Fruit fly (Drosophila melanogaster): ENCODE measurements around the gene Sry-beta.

Gene Sry-beta

dm6 chr3R:30076088-30076487 is 36.6 kb downstream of the Sry-beta start (continued):
- TF ChIP-seq CG11696 (GFP tag; IDR thresholded peaks at IDR 0.05) (no peak), CG6689 (GFP tag; IDR thresholded peaks at IDR 0.05) (0 out of 2 replicates have a peak, but pooled peaks have one; percentile 25), fd96Cb (tag; optimal IDR thresholded peaks at IDR 0.05) (peak; percentile 22), CG15479 (GFP tag; optimal IDR thresholded peaks at IDR 0.05) (no peak), lbe (GFP tag; optimal IDR thresholded peaks at IDR 0.05) (no peak), pnt (GFP tag; optimal IDR thresholded peaks at IDR 0.05) (peak; percentile 17), Ptx1 (GFP tag; IDR thresholded peaks at IDR 0.05) (0 out of 2 replicates have a peak, but pooled peaks have one; percentile 14), Optix (GFP tag; IDR thresholded peaks at IDR 0.05) (no peak), D (optimal IDR thresholded peaks at IDR 0.05) (no peak), D (GFP tag; optimal IDR thresholded peaks at IDR 0.05) (peak; percentile 8), HLH3B (GFP tag; IDR thresholded peaks at IDR 0.05) (peak; percentile 40; the same call in 1 of the 2 replicates), CG31441 (GFP tag; IDR thresholded peaks at IDR 0.05) (no peak; the same call in 1 of the 2 replicates), Atf6 (GFP tag; IDR thresholded peaks at IDR 0.05) (0 out of 2 replicates have a peak, but pooled peaks have one; percentile 11), fd102C (GFP tag; optimal IDR thresholded peaks at IDR 0.05) (no peak), phol (tag; optimal IDR thresholded peaks at IDR 0.05) (peak; percentile 39), ftz-f1 (GFP tag; optimal IDR thresholded peaks at IDR 0.05) (no peak), CG17328 (GFP tag; IDR thresholded peaks at IDR 0.05) (0 out of 2 replicates have a peak, but pooled peaks have one; percentile 9), ATbp (GFP tag; optimal IDR thresholded peaks at IDR 0.05) (no peak), CG10979 (tag; optimal IDR thresholded peaks at IDR 0.05) (peak; percentile 34), sisA (GFP tag; IDR thresholded peaks at IDR 0.05) (peak; percentile 38; the same call in 1 of the 2 replicates), Gug (GFP tag; IDR thresholded peaks at IDR 0.05) (0 out of 4 replicates have a peak, but pooled peaks have one; percentile 27), Doc3 (GFP tag; IDR thresholded peaks at IDR 0.05; ENCODE audit: partially characterized antibody) (no peak), CG14860 (GFP tag; IDR thresholded peaks at IDR 0.05; ENCODE audit: partially characterized antibody) (0 out of 3 replicates have a peak, but pooled peaks have one; percentile 35), sqz (GFP tag; optimal IDR thresholded peaks at IDR 0.05) (no peak), CG42726 (GFP tag; IDR thresholded peaks at IDR 0.05; ENCODE audit: partially characterized antibody) (no peak), Hsf (GFP tag; optimal IDR thresholded peaks at IDR 0.05) (peak; percentile 22), inv (GFP tag; IDR thresholded peaks at IDR 0.05; ENCODE audit: partially characterized antibody) (peak; percentile 17; the same call in 1 of the 2 replicates), CG12391 (tag; optimal IDR thresholded peaks at IDR 0.05) (peak; percentile 10), onecut (GFP tag; IDR thresholded peaks at IDR 0.05) (no peak), CG18764 (GFP tag; optimal IDR thresholded peaks at IDR 0.05) (no peak), Sox102F (GFP tag; optimal IDR thresholded peaks at IDR 0.05) (peak; percentile 41), CG2712 (tag; optimal IDR thresholded peaks at IDR 0.05) (peak; percentile 31), ham (GFP tag; IDR thresholded peaks at IDR 0.05) (no peak), gcm (GFP tag; optimal IDR thresholded peaks at IDR 0.05) (peak; percentile 88), NK7.1 (GFP tag; optimal IDR thresholded peaks at IDR 0.05) (no peak), CG14710 (tag; optimal IDR thresholded peaks at IDR 0.05) (peak; percentile 5), Antp (GFP tag; optimal IDR thresholded peaks at IDR 0.05) (peak; percentile 39), nmo (GFP tag; optimal IDR thresholded peaks at IDR 0.05) (peak; percentile 2), HLH4C (GFP tag; IDR thresholded peaks at IDR 0.05; ENCODE audit: partially characterized antibody) (peak; percentile 72), gem (tag; optimal IDR thresholded peaks at IDR 0.05) (peak; percentile 49), Blimp-1 (GFP tag; optimal IDR thresholded peaks at IDR 0.05) (peak; percentile 50), Lpt (GFP tag; optimal IDR thresholded peaks at IDR 0.05) (no peak), row (GFP tag; IDR thresholded peaks at IDR 0.05) (0 out of 3 replicates have a peak, but pooled peaks have one; percentile 26), CG11456 (GFP tag; IDR thresholded peaks at IDR 0.05) (no peak), Ssrp (tag; optimal IDR thresholded peaks at IDR 0.05) (peak; percentile 13), org-1 (GFP tag; optimal IDR thresholded peaks at IDR 0.05) (no peak), az2 (GFP tag; optimal IDR thresholded peaks at IDR 0.05) (peak; percentile 26), CG9727 (GFP tag; optimal IDR thresholded peaks at IDR 0.05) (peak; percentile 1), Drgx (GFP tag; IDR thresholded peaks at IDR 0.05) (peak; percentile 59), C15 (GFP tag; IDR thresholded peaks at IDR 0.05) (no peak)

Data from whole organism, embryonic.